Fruit fly (Drosophila melanogaster) whole organism, larva: ENCODE data around the gene spen.

Experiments used
- noc ChIP-seq: fragments of 200-800 bp; sonication (Bioruptor generic); optimal IDR thresholded peaks from 3 replicates; lab custom pipeline; 2019; ENCODE audit warnings: missing biosample characterization, mild to moderate bottlenecking, missing genetic modification characterization, moderate library complexity

Gene spen

DNA sequence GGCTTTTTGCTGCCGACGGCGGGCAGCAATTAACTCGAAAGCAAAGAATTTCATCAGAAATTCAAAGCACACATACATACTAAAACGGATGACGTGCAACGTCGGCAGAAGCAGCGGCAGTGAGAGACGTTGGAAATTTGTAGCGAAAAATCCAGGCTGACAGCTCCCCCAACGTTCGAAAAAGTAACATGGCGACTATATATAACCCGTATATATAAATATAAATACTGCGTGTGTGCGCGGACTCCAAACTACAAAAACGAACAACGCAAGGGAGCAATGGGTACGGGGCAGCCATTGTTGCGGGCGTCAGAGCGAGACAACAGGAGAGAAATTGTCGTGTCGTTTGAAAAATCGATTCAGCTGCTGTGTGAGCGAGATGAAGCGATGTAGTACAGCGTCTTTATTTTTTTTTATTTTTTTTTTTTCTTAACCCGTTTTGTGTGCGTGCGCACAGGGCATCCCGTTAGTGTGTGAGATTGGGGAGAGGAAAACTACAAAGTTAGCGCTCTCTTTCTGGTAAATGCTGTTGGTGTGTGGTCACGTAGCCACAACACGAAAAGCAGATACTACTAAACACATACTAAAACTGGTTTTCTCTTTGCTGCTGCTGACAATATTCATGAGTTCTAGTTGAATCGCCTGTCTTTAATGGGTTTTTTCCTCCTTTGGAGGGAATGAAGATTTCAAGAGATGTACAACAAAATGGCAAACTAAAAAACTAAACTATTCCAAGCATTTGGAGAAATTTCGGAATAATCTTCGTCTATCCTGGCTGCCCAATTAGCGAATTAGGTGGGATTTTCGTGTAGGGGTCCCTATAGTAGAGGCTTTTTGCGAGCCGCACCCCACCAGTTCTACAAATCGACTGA lies 2.0 kb downstream of the spen start:
- TF ChIP-seq noc, result peak; percentile 77

DNA sequence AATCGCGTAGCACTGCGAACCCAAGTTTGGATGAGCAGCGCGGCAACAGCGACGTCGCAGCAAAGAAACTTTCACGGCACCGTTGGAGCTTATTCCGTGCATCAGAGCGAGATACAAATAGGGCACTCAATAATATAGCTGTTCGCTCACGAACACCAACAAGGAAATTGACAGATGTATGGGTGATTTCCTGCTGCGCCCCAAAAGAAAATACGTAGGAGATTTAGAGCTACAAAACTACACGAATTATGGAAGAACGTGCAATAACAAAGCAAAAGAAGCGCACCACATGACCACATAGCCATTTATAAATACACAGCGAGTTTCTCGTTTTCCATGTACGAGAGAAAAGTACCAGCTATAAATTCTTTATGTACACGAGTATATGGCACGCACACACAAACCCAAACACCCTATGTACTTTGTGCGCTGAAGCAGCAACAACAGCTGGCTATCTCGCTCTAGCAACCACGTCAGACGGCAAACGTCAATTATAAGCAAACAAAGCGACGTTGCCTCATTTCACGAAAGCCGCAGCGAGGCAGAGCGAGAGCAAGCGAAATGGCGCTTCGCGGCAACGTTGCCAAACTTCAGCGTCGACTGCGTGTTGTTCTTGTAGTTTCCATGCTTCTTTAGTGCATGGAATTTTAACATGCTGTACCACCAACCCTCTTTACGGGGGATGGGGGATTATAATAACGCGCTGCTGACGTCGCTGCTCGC lies 2.8 kb downstream of the spen start:
- TF ChIP-seq noc, result peak; percentile 39

dm6 chr2L:162208-162607 lies 3.4 kb downstream of the spen start:
- TF ChIP-seq noc, result no peak

DNA sequence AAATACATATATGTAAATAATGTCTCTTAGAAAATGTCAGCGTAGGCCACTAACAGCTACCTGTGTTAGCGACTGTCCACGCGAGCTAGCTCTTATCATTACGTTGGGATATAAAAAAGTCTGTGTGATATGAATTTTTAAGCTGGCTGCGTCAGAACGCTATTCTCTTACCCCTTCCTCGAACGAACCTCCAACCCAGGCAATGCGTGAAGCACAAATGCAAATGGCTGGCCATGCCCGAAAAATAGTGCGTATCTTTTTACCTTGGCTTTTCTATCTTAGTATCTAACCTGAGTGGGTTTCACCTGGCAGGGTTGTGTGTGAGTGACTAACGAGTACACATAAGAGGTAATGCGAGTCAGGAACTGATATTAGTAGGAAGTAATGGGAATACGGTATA lies 4.4 kb downstream of the spen start:
- peak; percentile 12 for TF ChIP-seq noc

DNA sequence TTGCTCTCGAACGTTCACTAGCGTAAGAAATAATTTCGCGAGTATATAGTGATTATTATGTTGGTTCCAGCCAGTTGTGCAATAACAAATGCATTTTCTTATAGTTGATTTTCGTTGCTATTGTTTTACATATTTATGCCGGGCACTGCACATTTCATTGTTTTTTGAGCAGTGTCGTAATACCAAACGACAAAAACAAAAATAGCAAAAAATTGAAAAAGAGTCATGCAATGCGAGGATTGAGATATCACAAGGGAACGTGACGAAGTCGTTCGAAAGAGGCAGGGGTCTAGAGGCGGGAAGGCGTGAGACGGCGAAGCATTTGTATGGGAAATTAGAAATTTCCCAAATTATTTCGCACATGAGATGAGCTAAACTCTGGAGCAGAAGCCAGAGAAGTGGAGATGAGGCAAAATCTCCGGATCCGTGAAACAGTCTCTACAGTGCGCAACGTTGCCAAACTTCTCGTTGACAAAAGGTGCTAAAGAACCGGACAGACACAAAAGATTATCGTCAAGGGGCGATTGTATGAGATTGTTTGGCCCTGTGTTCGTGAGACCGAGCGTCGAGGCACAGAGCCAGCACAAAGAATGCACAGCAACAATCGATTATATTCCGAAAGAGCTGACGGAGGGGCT lies 6.5 kb downstream of the spen start:
- no peak for TF ChIP-seq noc

- peak; percentile 93 for TF ChIP-seq noc
Measured at dm6 chr2L:166115-167069, 7.6 kb downstream of the spen start.

dm6 chr2L:168270-168901 lies 9.6 kb downstream of the spen start:
- no peak for TF ChIP-seq noc

DNA sequence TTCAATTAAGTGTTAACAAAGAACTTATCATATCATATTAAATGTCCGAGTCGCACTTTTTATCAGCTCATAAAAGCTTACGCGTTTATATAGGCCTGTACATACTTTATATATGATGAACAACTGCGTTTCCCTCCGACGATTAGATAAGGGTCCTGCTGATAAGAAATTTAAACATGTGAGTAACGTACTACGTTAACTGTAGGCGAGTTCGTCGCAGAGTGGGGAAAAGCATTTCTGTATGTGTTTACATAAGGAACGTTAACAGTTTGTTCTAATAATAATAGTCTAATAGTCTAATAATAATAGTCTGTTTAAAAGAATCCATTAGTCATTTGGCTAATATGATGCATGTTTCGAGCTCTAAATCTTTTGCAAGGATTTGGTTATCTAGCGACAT lies 11.6 kb downstream of the spen start:
- peak; percentile 27 for TF ChIP-seq noc

dm6 chr2L:171499-172250 lies 12.8 kb downstream of the spen start:
- TF ChIP-seq noc, result no peak

DNA sequence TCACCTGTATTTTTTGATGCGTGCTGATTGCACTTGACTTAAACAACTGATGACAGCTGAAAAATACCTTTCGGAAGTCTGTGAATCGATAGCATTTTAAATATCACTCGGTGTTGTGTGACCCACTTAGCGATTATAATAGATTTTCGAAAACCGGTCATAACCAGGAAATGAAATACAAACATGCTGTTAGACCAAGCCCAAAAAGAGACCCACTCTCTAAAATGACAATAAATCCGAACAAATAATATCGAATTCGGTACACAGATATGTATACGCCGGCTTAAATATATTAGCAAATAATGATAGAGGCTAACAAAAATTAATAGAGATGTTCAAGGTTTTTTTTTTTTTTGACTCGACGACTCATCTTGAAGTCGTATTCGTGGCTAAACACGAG lies 16.9 kb downstream of the spen start:
- TF ChIP-seq noc, result no peak

- TF ChIP-seq noc, result no peak
Measured at dm6 chr2L:179119-179518, 20.3 kb downstream of the spen start.

- TF ChIP-seq noc, result no peak
Measured at dm6 chr2L:181020-181419, 22.2 kb downstream of the spen start.

DNA sequence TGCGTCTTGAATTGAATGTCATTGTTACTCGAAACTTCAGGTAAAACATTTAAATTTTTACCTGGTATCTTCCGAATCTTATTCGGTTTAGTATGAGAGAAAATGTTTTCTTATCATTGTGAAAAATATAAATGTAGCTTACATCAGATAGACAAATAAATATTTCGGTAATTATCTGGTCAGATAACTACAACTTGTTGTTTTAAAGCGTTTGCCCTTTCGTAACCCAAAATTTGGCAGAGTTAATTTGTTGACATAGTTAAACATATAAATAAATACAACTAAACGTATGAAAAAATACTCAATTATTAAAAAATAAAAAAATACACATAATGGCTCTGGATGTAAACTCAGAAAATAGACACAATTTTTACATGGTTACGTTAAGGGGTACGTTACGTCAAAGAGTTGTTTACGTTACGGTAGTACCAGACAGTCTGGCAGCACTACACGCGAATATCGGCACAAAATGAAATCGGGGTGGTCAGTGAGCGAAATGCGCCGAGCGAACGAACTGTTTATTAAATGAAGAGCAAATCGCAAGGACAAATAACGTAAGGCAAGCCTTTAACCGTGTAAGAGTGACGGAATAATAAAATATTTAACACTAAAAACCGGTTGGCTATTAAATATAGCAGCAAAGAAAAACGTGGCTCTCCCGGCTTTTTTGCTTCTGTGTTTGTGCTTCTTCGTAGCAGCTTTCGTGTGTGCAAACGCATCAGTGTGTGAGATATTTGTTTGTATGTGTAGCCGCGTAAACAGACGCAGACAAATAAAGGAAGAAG lies 23.7 kb downstream of the spen start:
- no peak for TF ChIP-seq noc

dm6 chr2L:195668-196067 lies 36.8 kb downstream of the spen start:
- TF ChIP-seq noc, result no peak
